Fruit fly (Drosophila melanogaster) whole organism, adult: ENCODE measurements around the gene Galk.
A peak's percentile ranks its signal among the peaks of the same experiment; 100 is the strongest.

ENCODE experiments used
- CG11617 ChIP-seq: fragments of 200-800 bp; sonication (Bioruptor generic); optimal IDR thresholded peaks from 2 replicates; lab custom pipeline; 2017; ENCODE audit warnings: mild to moderate bottlenecking, missing biosample characterization, missing genetic modification reagents, missing genetic modification characterization
- CG12768 ChIP-seq: fragments of 200-800 bp; sonication (Bioruptor generic); optimal IDR thresholded peaks from 2 replicates; lab custom pipeline; 2017; ENCODE audit warnings: missing biosample characterization, missing genetic modification characterization, mild to moderate bottlenecking, moderate library complexity, missing genetic modification reagents
- CG14711 ChIP-seq: fragments of 200-800 bp; sonication (Bioruptor generic); optimal IDR thresholded peaks from 2 replicates; lab custom pipeline; 2018; ENCODE audit warnings: missing biosample characterization, mild to moderate bottlenecking, missing genetic modification characterization, moderate library complexity
- CG1620 ChIP-seq: fragments of 200-800 bp; sonication (Bioruptor generic); optimal IDR thresholded peaks from 2 replicates; lab custom pipeline; 2016; ENCODE audit warnings: missing biosample characterization, missing genetic modification characterization
- CG33017 ChIP-seq: fragments of 200-800 bp; sonication (Bioruptor generic); optimal IDR thresholded peaks from 2 replicates; lab custom pipeline; 2018; ENCODE audit warnings: missing biosample characterization, mild to moderate bottlenecking, missing genetic modification characterization, moderate library complexity
- CG5204 ChIP-seq: fragments of 200-800 bp; sonication (Bioruptor generic); optimal IDR thresholded peaks from 2 replicates; lab custom pipeline; 2016; ENCODE audit warnings: missing biosample characterization, missing genetic modification characterization
- CG7045 ChIP-seq: fragments of 200-800 bp; sonication (Bioruptor generic); optimal IDR thresholded peaks from 2 replicates; lab custom pipeline; 2017; ENCODE audit warnings: missing biosample characterization, mild to moderate bottlenecking, missing genetic modification characterization
- CG7101 ChIP-seq: fragments of 200-800 bp; sonication (Bioruptor generic); optimal IDR thresholded peaks from 2 replicates; lab custom pipeline; 2018; ENCODE audit warnings: missing biosample characterization, mild to moderate bottlenecking, missing genetic modification characterization, moderate library complexity
- Clk ChIP-seq: fragments of 200-800 bp; sonication (Bioruptor generic); optimal IDR thresholded peaks from 2 replicates; lab custom pipeline; 2017; ENCODE audit warnings: missing biosample characterization, missing genetic modification characterization
- Crg-1 ChIP-seq: fragments of 200-800 bp; sonication (Bioruptor generic); optimal IDR thresholded peaks from 2 replicates; lab custom pipeline; 2016; ENCODE audit warnings: missing biosample characterization, missing genetic modification characterization
- Hr96 ChIP-seq: fragments of 200-800 bp; sonication (Bioruptor generic); optimal IDR thresholded peaks from 2 replicates; lab custom pipeline; 2016; ENCODE audit warnings: missing biosample characterization, missing genetic modification characterization
- Mnt ChIP-seq: fragments of 200-800 bp; sonication (Bioruptor generic); optimal IDR thresholded peaks from 2 replicates; lab custom pipeline; 2016; ENCODE audit warnings: missing biosample characterization, mild to moderate bottlenecking, missing genetic modification characterization
- bab1 ChIP-seq: fragments of 200-800 bp; sonication (Bioruptor generic); optimal IDR thresholded peaks from 3 replicates; lab custom pipeline; 2019; ENCODE audit warnings: missing biosample characterization, mild to moderate bottlenecking, missing genetic modification characterization, moderate library complexity
- cic ChIP-seq: fragments of 200-800 bp; sonication (Bioruptor generic); optimal IDR thresholded peaks from 2 replicates; lab custom pipeline; 2017; ENCODE audit warnings: missing biosample characterization, mild to moderate bottlenecking, missing genetic modification characterization, moderate library complexity
- cnc ChIP-seq, 2 experiments: fragments of >200 bp; optimal IDR thresholded peaks; 2 replicates each; lab custom pipeline; 2017
- kay ChIP-seq: fragments of 200-800 bp; sonication (Bioruptor generic); peaks from one replicate; lab custom pipeline; 2016; ENCODE audit warnings: missing biosample characterization, missing genetic modification characterization, borderline replicate concordance
- ovo ChIP-seq: fragments of 200-800 bp; sonication (Bioruptor generic); optimal IDR thresholded peaks from 2 replicates; lab custom pipeline; 2016; ENCODE audit warnings: missing biosample characterization, missing genetic modification characterization
- pad ChIP-seq: fragments of 200-800 bp; sonication (Bioruptor generic); optimal IDR thresholded peaks from 3 replicates; lab custom pipeline; 2017; ENCODE audit warnings: missing biosample characterization, missing genetic modification characterization, mild to moderate bottlenecking, moderate library complexity, missing genetic modification reagents
- tj ChIP-seq: fragments of 200-800 bp; sonication (Bioruptor generic); optimal IDR thresholded peaks from 3 replicates; lab custom pipeline; 2017; ENCODE audit warnings: missing biosample characterization, mild to moderate bottlenecking, missing genetic modification characterization, moderate library complexity
- toe ChIP-seq: fragments of 200-800 bp; sonication (Bioruptor generic); optimal IDR thresholded peaks from 2 replicates; lab custom pipeline; 2016; ENCODE audit warnings: missing biosample characterization, missing genetic modification characterization

Galk gene

dm6 chr3L:9020436-9021370 is 34.8 kb upstream of the Galk start:
- no peak for TF ChIP-seq Crg-1 (GFP tag; lab: Kevin White, UChicago)
- no peak for TF ChIP-seq toe
- TF ChIP-seq kay (GFP tag; lab: Kevin White, UChicago): peak; percentile 54
- no peak for TF ChIP-seq CG5204

DNA sequence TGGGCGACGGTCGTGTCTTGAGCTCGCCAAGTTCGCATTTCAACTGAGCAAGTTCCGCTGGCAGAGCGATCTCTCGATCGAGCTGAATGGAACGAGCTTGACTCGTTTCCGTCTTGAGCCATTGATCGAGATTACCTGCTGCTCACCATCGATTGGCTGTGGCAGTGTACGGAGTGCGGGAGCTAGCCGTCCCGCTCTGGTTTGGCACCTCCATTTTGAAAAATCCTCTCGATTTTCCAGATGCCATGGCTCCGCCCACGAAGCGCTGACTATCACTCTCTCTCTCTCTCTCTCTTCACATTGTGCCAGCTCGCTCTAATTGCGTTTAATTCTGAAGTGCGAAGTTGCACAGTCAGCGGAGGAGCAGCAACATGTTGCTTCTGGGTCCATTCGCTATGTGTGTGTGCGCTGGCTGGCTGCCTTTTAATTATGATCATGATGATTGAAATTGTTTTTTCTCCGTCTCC is 33.3 kb upstream of the Galk start, which contains the start of gene Doc2:
Gene Doc2, minus strand, starts transcription at position 51 of the 467 bp plus-strand sequence.
- TF ChIP-seq Mnt (GFP tag; lab: Kevin White, UChicago): no peak
- no peak for TF ChIP-seq kay (GFP tag; lab: Kevin White, UChicago)
- no peak for TF ChIP-seq CG33017 (tag; lab: Kevin White, UChicago)
- no peak for TF ChIP-seq tj (GFP tag; lab: Kevin White, UChicago)
- TF ChIP-seq cnc (optimal IDR thresholded peaks at IDR 0.05; lab: Kevin White, UChicago): no peak
- no peak for TF ChIP-seq toe
- no peak for TF ChIP-seq CG11617 (GFP tag; lab: Kevin White, UChicago)

- TF ChIP-seq CG12768 (GFP tag; lab: Kevin White, UChicago): no peak
- no peak for TF ChIP-seq CG14711 (tag; lab: Kevin White, UChicago)
- TF ChIP-seq CG1620 (GFP tag; lab: Kevin White, UChicago): no peak
- no peak for TF ChIP-seq bab1 (GFP tag; lab: Kevin White, UChicago)
- TF ChIP-seq cnc (optimal IDR thresholded peaks at IDR 0.05; lab: Kevin White, UChicago): no peak
- TF ChIP-seq CG7101: no peak
- TF ChIP-seq cic (GFP tag; lab: Kevin White, UChicago): no peak
- no peak for TF ChIP-seq Hr96 (GFP tag; lab: Kevin White, UChicago)
- no peak for TF ChIP-seq Crg-1 (GFP tag; lab: Kevin White, UChicago)
- TF ChIP-seq CG33017 (tag; lab: Kevin White, UChicago): no peak
- no peak for TF ChIP-seq kay (GFP tag; lab: Kevin White, UChicago)
- TF ChIP-seq CG11617 (GFP tag; lab: Kevin White, UChicago): no peak
- TF ChIP-seq toe: no peak
- no peak for TF ChIP-seq tj (GFP tag; lab: Kevin White, UChicago)
- no peak for TF ChIP-seq ovo
- no peak for TF ChIP-seq pad (GFP tag; lab: Kevin White, UChicago)
- TF ChIP-seq CG5204: no peak
- TF ChIP-seq Mnt (GFP tag; lab: Kevin White, UChicago): no peak
Observed at dm6 chr3L:9017414-9017813, 31.5 kb upstream of the Galk start.

dm6 chr3L:9013745-9014144 is 27.9 kb upstream of the Galk start:
- TF ChIP-seq CG5204: no peak
- TF ChIP-seq toe: no peak
- TF ChIP-seq ovo: no peak
- no peak for TF ChIP-seq pad (GFP tag; lab: Kevin White, UChicago)
- no peak for TF ChIP-seq Clk
- TF ChIP-seq CG1620 (GFP tag; lab: Kevin White, UChicago): no peak
- TF ChIP-seq Crg-1 (GFP tag; lab: Kevin White, UChicago): no peak
- no peak for TF ChIP-seq Mnt (GFP tag; lab: Kevin White, UChicago)
- TF ChIP-seq bab1 (GFP tag; lab: Kevin White, UChicago): no peak
- no peak for TF ChIP-seq CG12768 (GFP tag; lab: Kevin White, UChicago)
- TF ChIP-seq tj (GFP tag; lab: Kevin White, UChicago): no peak
- TF ChIP-seq cic (GFP tag; lab: Kevin White, UChicago): no peak
- no peak for TF ChIP-seq CG7045 (GFP tag; lab: Kevin White, UChicago)

dm6 chr3L:9011485-9012389 is 25.8 kb upstream of the Galk start:
- TF ChIP-seq CG5204 (no peak), CG1620 (GFP tag; lab: Kevin White, UChicago) (no peak), tj (GFP tag; lab: Kevin White, UChicago) (no peak), CG7045 (GFP tag; lab: Kevin White, UChicago) (no peak), ovo (no peak), toe (no peak), pad (GFP tag; lab: Kevin White, UChicago) (no peak), bab1 (GFP tag; lab: Kevin White, UChicago) (no peak), CG11617 (GFP tag; lab: Kevin White, UChicago) (no peak), Hr96 (GFP tag; lab: Kevin White, UChicago) (no peak), cic (GFP tag; lab: Kevin White, UChicago) (no peak), CG12768 (GFP tag; lab: Kevin White, UChicago) (no peak), CG7101 (no peak), Crg-1 (GFP tag; lab: Kevin White, UChicago) (no peak), Clk (no peak), Mnt (GFP tag; lab: Kevin White, UChicago) (no peak), cnc (optimal IDR thresholded peaks at IDR 0.05; lab: Kevin White, UChicago) (no peak), kay (GFP tag; lab: Kevin White, UChicago) (no peak)
